Worm (Caenorhabditis elegans) whole organism, early embryonic: ENCODE results near the gene sgn-1.

Experiments used
- B0310.2 ChIP-seq: sonication (generic microtip); optimal IDR thresholded peaks from 2 replicates; lab custom pipeline; 2016; ENCODE audit warnings: mild to moderate bottlenecking, missing genetic modification characterization, missing compliant biosample characterization
- ama-1 ChIP-seq: fragments of 150-350 bp; optimal IDR thresholded peaks from 2 replicates; lab custom pipeline; 2014
- ceh-36 ChIP-seq: sonication (generic microtip); optimal IDR thresholded peaks from 2 replicates; lab custom pipeline; 2016; ENCODE audit warnings: missing genetic modification characterization, inconsistent platforms, missing compliant biosample characterization
- ets-7 ChIP-seq: sonication (generic microtip); optimal IDR thresholded peaks from 2 replicates; lab custom pipeline; 2016; ENCODE audit warnings: missing genotype, missing genetic modification characterization, missing compliant biosample characterization
- flt-1 ChIP-seq: fragments of 200-800 bp; sonication (Bioruptor generic); IDR thresholded peaks from 2 replicates; pipeline ENCODE4 v1.3.6; 2022; ENCODE audit warnings: missing genetic modification characterization, missing compliant biosample characterization
- hmbx-1 ChIP-seq: sonication (generic microtip); optimal IDR thresholded peaks from 2 replicates; lab custom pipeline; 2016; ENCODE audit warnings: mild to moderate bottlenecking, missing genetic modification characterization, missing compliant biosample characterization
- hnd-1 ChIP-seq: sonication (generic microtip); optimal IDR thresholded peaks from 2 replicates; lab custom pipeline; 2016; ENCODE audit warnings: missing genetic modification characterization, missing compliant biosample characterization
- pes-1 ChIP-seq: fragments of 200-800 bp; sonication (Bioruptor generic); IDR thresholded peaks from 2 replicates; pipeline ENCODE4 v1.3.6; 2022; ENCODE audit warnings: missing genetic modification reagents, missing genetic modification characterization, missing compliant biosample characterization
- scrt-1 ChIP-seq: fragments of 200-800 bp; sonication (Bioruptor generic); IDR thresholded peaks from 2 replicates; pipeline ENCODE4 v1.3.6; 2022; ENCODE audit warnings: missing genetic modification characterization, missing compliant biosample characterization
- sea-1 ChIP-seq: fragments of 200-800 bp; sonication (Bioruptor generic); conservative IDR thresholded peaks from 2 replicates; pipeline ENCODE4 v1.3.6; 2022; ENCODE audit warnings: missing genetic modification characterization, missing compliant biosample characterization
- tbx-11 ChIP-seq: fragments of 200-800 bp; sonication (Bioruptor generic); IDR thresholded peaks from 2 replicates; pipeline ENCODE4 v1.3.6; 2022; ENCODE audit warnings: missing genetic modification characterization, missing compliant biosample characterization
- tbx-37 ChIP-seq: fragments of 200-800 bp; sonication (Bioruptor generic); conservative IDR thresholded peaks from 2 replicates; pipeline ENCODE4 v1.3.6; 2022; ENCODE audit warnings: missing genetic modification reagents, missing genetic modification characterization, missing compliant biosample characterization
- tra-4 ChIP-seq: sonication (generic microtip); optimal IDR thresholded peaks from 2 replicates; lab custom pipeline; 2017; ENCODE audit warnings: missing genetic modification characterization, missing compliant biosample characterization

ce11 chrII:8788752-8789151, 5.3 kb upstream of the sgn-1 start:
- TF ChIP-seq sea-1 (no peak), pes-1 (GFP tag; lab: Robert Waterston, UW) (no peak), ama-1 (lab: Kevin White, UChicago) (peak; percentile 19), B0310.2 (tag; lab: Kevin White, UChicago) (no peak), scrt-1 (GFP tag; lab: Robert Waterston, UW) (no peak), ets-7 (no peak), flt-1 (GFP tag; lab: Robert Waterston, UW) (no peak), tbx-37 (GFP tag; lab: Robert Waterston, UW) (no peak), tra-4 (tag; lab: Kevin White, UChicago) (no peak), hmbx-1 (tag; lab: Kevin White, UChicago) (no peak), hnd-1 (tag; lab: Kevin White, UChicago) (no peak), tbx-11 (GFP tag; lab: Robert Waterston, UW) (no peak), ceh-36 (tag; lab: Kevin White, UChicago) (no peak)
